Worm (Caenorhabditis elegans): ENCODE data around the gene R57.2.

DNA sequence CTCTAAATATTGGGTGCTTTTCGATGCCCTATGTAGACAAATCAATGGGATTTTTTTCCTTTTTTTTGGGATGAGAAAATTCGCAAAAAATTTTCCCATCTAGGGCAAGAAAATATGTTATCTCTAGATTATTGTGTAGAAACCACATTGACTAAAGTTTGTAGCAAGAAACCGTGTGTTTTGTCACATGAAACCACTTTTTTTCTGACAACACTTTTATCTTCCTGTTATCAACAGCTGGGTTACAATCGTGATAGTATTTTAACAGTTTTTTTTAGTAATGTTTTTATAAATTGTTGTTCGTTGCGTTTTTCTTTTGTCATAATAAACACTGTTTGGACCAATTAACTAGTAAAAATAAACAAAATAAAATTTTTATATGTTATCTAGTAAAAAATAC lies 15.2 kb downstream of the R57.2 start:
- TF ChIP-seq ama-1 (optimal IDR thresholded peaks at IDR 0.05) = no peak
- TF ChIP-seq hmg-1.1 (GFP tag; IDR thresholded peaks at IDR 0.05) = no peak
- no peak for TF ChIP-seq saeg-2 (GFP tag; IDR thresholded peaks at IDR 0.05)
- TF ChIP-seq snpc-4 (tag; optimal IDR thresholded peaks at IDR 0.05) = no peak
- TF ChIP-seq lin-13 (GFP tag; optimal IDR thresholded peaks at IDR 0.05) = no peak
- no peak for TF ChIP-seq unc-130 (GFP tag; optimal IDR thresholded peaks at IDR 0.05)
- no peak for TF ChIP-seq zip-11 (GFP tag; IDR thresholded peaks at IDR 0.05)
- TF ChIP-seq fkh-10 (GFP tag; optimal IDR thresholded peaks at IDR 0.05) = no peak
- TF ChIP-seq ceh-82 (tag; optimal IDR thresholded peaks at IDR 0.05) = no peak
- no peak for TF ChIP-seq dve-1 (tag; optimal IDR thresholded peaks at IDR 0.05; ENCODE audit: insufficient read depth)
- no peak for TF ChIP-seq F26F4.8 (GFP tag; conservative IDR thresholded peaks at IDR 0.05)
- TF ChIP-seq ceh-32 (tag; optimal IDR thresholded peaks at IDR 0.05; ENCODE audit: poor library complexity) = no peak
